Worm (Caenorhabditis elegans) whole organism, midembryonic: Measurements from ENCODE around the gene pals-20.

Source experiments
- T22C8.4 ChIP-seq: fragments of 200-800 bp; sonication (Bioruptor generic); IDR thresholded peaks from 2 replicates; pipeline ENCODE4 v1.3.6; 2022; ENCODE audit warnings: missing genetic modification characterization, missing compliant biosample characterization
- cog-1 ChIP-seq: sonication (generic microtip); optimal IDR thresholded peaks from 2 replicates; lab custom pipeline; 2016; ENCODE audit warnings: missing genetic modification characterization, missing compliant biosample characterization
- flt-1 ChIP-seq: fragments of 200-800 bp; sonication (Bioruptor generic); IDR thresholded peaks from 2 replicates; pipeline ENCODE4 v1.3.6; 2022; ENCODE audit warnings: missing genetic modification characterization, missing compliant biosample characterization
- klf-2 ChIP-seq: fragments of 200-800 bp; sonication (Bioruptor generic); conservative IDR thresholded peaks from 2 replicates; pipeline ENCODE4 v1.3.6; 2022; ENCODE audit warnings: missing genetic modification reagents, missing genetic modification characterization, missing compliant biosample characterization
- med-1 ChIP-seq: sonication (generic microtip); optimal IDR thresholded peaks from 2 replicates; lab custom pipeline; 2017; ENCODE audit warnings: missing genetic modification characterization, mild to moderate bottlenecking, missing compliant biosample characterization, antibody characterized with exemption, missing genetic modification reagents; ENCODE audit not compliant: insufficient read depth
- ref-1 ChIP-seq: fragments of 200-800 bp; sonication (Bioruptor generic); conservative IDR thresholded peaks from 2 replicates; pipeline ENCODE4 v1.3.6; 2022; ENCODE audit warnings: missing genetic modification reagents, missing genetic modification characterization, missing compliant biosample characterization
- tab-1 ChIP-seq: fragments of 200-800 bp; sonication (Bioruptor generic); IDR thresholded peaks from 2 replicates; pipeline ENCODE4 v1.3.6; 2022; ENCODE audit warnings: missing genetic modification characterization, missing compliant biosample characterization
- ztf-23 ChIP-seq: fragments of 200-800 bp; sonication (Bioruptor generic); IDR thresholded peaks from 2 replicates; pipeline ENCODE4 v1.3.6; 2022; ENCODE audit warnings: missing genetic modification reagents, missing genetic modification characterization, missing compliant biosample characterization
- ztf-29 ChIP-seq: fragments of 200-800 bp; sonication (Bioruptor generic); IDR thresholded peaks from 2 replicates; pipeline ENCODE4 v1.3.6; 2022; ENCODE audit warnings: missing genetic modification reagents, missing genetic modification characterization, missing compliant biosample characterization

The pals-20 gene

DNA sequence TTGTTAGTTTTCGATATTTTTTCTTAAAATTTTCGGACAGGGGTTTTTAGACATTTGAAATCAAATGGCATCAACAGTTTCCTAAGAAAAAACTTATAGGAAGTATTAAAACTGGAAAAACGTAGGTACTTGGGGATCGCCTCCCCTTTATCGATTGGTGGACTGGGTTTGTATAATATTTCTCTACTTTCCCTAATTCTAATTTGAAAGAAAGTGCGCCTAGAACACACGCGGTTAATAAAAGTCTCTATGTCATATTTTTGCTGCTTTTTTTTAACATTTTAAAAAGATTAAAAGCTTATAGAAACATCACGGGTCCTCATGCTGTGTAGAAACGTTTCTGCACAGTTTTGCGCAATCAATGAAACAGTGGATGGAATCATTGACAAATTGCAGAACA lies 11.5 kb upstream of the pals-20 start, which contains the start of gene pals-16:
pals-16 (plus strand) TSS at position 301 of the 400 bp plus-strand sequence.
- TF ChIP-seq ztf-29 (GFP tag; lab: Robert Waterston, UW) (no peak), ref-1 (GFP tag; lab: Robert Waterston, UW) (no peak), flt-1 (GFP tag; lab: Robert Waterston, UW) (no peak), cog-1 (no peak), klf-2 (GFP tag; lab: Robert Waterston, UW) (no peak)

- TF ChIP-seq flt-1 (GFP tag; lab: Robert Waterston, UW) (no peak), tab-1 (GFP tag; lab: Robert Waterston, UW) (no peak), ref-1 (GFP tag; lab: Robert Waterston, UW) (no peak), T22C8.4 (GFP tag; lab: Robert Waterston, UW) (no peak), klf-2 (GFP tag; lab: Robert Waterston, UW) (no peak), cog-1 (no peak), ztf-29 (GFP tag; lab: Robert Waterston, UW) (no peak), med-1 (GFP tag; lab: Kevin White, UChicago) (no peak), ztf-23 (GFP tag; lab: Robert Waterston, UW) (no peak)
Observed at ce11 chrIII:1398183-1398582, 10.1 kb upstream of the pals-20 start.

DNA sequence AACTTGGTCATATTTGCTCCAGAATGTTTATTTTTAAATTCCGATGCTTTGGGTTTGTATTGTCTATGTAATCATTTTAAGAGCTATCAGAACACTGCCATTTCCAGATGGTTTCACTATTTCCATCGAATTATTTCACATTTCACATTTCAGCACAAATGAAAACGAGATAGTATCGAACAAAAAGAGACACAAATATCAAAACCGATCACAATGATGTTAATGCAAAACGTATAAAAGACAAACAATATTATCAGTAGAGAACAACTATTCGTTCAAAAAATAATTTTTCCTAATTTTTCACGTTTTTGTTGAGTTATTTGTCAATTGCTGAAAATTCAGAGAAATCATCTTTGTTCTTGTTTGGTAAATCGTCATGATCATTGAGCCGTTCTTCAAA lies 7.2 kb upstream of the pals-20 start:
- no peak for TF ChIP-seq med-1 (GFP tag; lab: Kevin White, UChicago)
- TF ChIP-seq tab-1 (GFP tag; lab: Robert Waterston, UW), result no peak
- no peak for TF ChIP-seq T22C8.4 (GFP tag; lab: Robert Waterston, UW)
- no peak for TF ChIP-seq cog-1
- no peak for TF ChIP-seq ztf-29 (GFP tag; lab: Robert Waterston, UW)
- no peak for TF ChIP-seq ztf-23 (GFP tag; lab: Robert Waterston, UW)

DNA sequence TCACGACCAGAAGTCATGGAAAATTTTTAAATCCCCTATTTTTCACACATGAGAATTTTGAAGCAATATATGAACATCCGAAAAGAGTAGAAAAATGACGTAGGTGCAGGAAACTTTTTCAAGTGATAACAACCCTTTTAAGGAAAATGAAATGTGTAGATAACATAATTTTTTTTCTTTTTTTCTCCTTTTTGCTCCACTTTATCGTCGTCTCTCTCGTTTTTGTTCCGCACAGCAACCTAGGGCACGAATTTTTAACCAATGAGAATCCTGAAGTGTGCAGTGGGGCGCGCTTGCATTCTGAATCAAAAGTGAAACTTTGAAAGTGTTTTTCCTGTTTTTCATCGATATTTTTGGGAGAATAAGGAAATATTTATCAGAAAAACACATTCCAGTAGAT lies 4.6 kb upstream of the pals-20 start:
- no peak for TF ChIP-seq ztf-23 (GFP tag; lab: Robert Waterston, UW)
- TF ChIP-seq med-1 (GFP tag; lab: Kevin White, UChicago), result no peak
- no peak for TF ChIP-seq cog-1
- no peak for TF ChIP-seq ztf-29 (GFP tag; lab: Robert Waterston, UW)
- no peak for TF ChIP-seq T22C8.4 (GFP tag; lab: Robert Waterston, UW)
- TF ChIP-seq klf-2 (GFP tag; lab: Robert Waterston, UW), result no peak
- no peak for TF ChIP-seq flt-1 (GFP tag; lab: Robert Waterston, UW)
- TF ChIP-seq ref-1 (GFP tag; lab: Robert Waterston, UW), result no peak
- TF ChIP-seq tab-1 (GFP tag; lab: Robert Waterston, UW), result no peak

ce11 chrIII:1391752-1392151 lies 3.6 kb upstream of the pals-20 start, which contains the start of gene pals-17:
pals-17 (minus strand) TSS chrIII:1391852.
- no peak for TF ChIP-seq med-1 (GFP tag; lab: Kevin White, UChicago)
- no peak for TF ChIP-seq ztf-29 (GFP tag; lab: Robert Waterston, UW)
- no peak for TF ChIP-seq ref-1 (GFP tag; lab: Robert Waterston, UW)
- TF ChIP-seq ztf-23 (GFP tag; lab: Robert Waterston, UW), result no peak
- no peak for TF ChIP-seq tab-1 (GFP tag; lab: Robert Waterston, UW)
- TF ChIP-seq cog-1, result no peak
- TF ChIP-seq T22C8.4 (GFP tag; lab: Robert Waterston, UW), result no peak
- no peak for TF ChIP-seq klf-2 (GFP tag; lab: Robert Waterston, UW)
- TF ChIP-seq flt-1 (GFP tag; lab: Robert Waterston, UW), result no peak

DNA sequence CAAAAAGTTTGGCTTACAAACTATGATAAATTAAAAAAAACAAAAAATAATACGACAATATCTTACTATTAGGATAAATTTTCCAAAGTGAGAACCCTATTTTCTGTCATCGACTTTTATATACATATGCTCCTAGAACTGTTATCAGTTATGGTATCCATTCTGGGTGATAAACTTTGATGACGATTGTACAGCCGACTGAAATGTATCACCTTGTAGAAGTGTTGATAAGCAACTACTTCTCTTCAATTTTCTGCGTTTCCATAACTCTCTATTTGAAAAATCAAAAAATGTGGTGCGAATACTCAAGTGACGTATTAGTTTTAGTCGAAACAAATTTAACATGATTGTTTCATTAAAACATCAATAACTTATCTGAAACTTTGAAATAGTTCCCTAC lies 1.9 kb upstream of the pals-20 start:
- TF ChIP-seq tab-1 (GFP tag; lab: Robert Waterston, UW) (no peak), ztf-29 (GFP tag; lab: Robert Waterston, UW) (no peak), med-1 (GFP tag; lab: Kevin White, UChicago) (no peak), T22C8.4 (GFP tag; lab: Robert Waterston, UW) (no peak), ztf-23 (GFP tag; lab: Robert Waterston, UW) (no peak)

- TF ChIP-seq ztf-29 (GFP tag; lab: Robert Waterston, UW) (no peak), klf-2 (GFP tag; lab: Robert Waterston, UW) (no peak), T22C8.4 (GFP tag; lab: Robert Waterston, UW) (no peak), flt-1 (GFP tag; lab: Robert Waterston, UW) (no peak), ztf-23 (GFP tag; lab: Robert Waterston, UW) (no peak), med-1 (GFP tag; lab: Kevin White, UChicago) (no peak), tab-1 (GFP tag; lab: Robert Waterston, UW) (no peak), ref-1 (GFP tag; lab: Robert Waterston, UW) (no peak), cog-1 (no peak)
Observed at ce11 chrIII:1384694-1385093, 3.4 kb downstream of the pals-20 start.

DNA sequence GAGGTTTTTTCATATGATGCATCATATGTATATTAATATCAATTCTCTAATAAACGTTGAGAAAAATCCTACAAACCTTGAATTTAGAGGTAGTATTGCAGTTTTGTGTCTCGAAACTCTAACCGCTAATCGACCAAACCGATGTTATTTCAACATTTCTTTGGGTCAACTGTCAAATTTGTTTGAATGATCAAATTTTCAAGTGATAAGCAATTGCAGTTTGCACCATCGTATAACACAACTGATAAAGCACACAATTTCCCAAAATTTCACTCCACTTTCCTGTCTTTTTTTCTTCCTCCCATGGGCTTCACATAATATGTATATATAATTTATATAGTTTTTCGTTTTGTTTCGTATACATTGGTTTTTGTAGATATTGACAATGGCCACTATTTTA lies 4.0 kb downstream of the pals-20 start, which contains the start of the genes fbxa-138 and Y82E9BR.5:
fbxa-138 (minus strand) TSS at position 161 of the 400 bp plus-strand sequence.
Y82E9BR.5 (plus strand) TSS at position 279 of the 400 bp plus-strand sequence.
- TF ChIP-seq ztf-29 (GFP tag; lab: Robert Waterston, UW) (no peak), med-1 (GFP tag; lab: Kevin White, UChicago) (no peak), ztf-23 (GFP tag; lab: Robert Waterston, UW) (no peak), klf-2 (GFP tag; lab: Robert Waterston, UW) (no peak), flt-1 (GFP tag; lab: Robert Waterston, UW) (no peak), tab-1 (GFP tag; lab: Robert Waterston, UW) (no peak), ref-1 (GFP tag; lab: Robert Waterston, UW) (no peak), cog-1 (no peak)

DNA sequence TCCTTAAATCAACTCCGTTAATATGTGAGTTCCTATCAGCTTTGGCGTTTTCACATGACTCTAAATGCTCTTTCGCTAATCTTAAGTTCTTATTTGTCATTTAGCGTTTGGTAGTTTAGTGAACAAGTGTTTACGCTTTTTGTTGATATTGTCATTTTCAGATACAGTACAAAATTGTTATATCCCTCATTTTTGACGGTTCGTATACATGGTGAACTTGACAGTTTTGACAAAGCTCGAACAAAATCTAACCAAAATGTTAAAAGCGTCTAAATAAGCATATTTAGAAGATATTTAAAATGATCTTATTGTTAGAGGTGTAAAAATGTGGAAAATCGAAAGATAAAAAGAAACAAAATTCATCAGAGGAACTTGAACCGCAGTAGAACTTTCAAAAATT lies 4.6 kb downstream of the pals-20 start:
- TF ChIP-seq cog-1 (no peak), med-1 (GFP tag; lab: Kevin White, UChicago) (no peak), T22C8.4 (GFP tag; lab: Robert Waterston, UW) (no peak), ztf-23 (GFP tag; lab: Robert Waterston, UW) (no peak), ref-1 (GFP tag; lab: Robert Waterston, UW) (no peak), klf-2 (GFP tag; lab: Robert Waterston, UW) (no peak), tab-1 (GFP tag; lab: Robert Waterston, UW) (no peak), flt-1 (GFP tag; lab: Robert Waterston, UW) (no peak), ztf-29 (GFP tag; lab: Robert Waterston, UW) (no peak)
